Fruit fly (Drosophila melanogaster): ENCODE data around the gene lost.
A peak's percentile ranks its signal among the peaks of the same experiment; 100 is the strongest.

The lost gene

dm6 chr3R:4433441-4434077 is 30.7 kb downstream of the lost start, which contains the start of the genes eIF3a and CG1074 (continued):
- TF ChIP-seq foxo (GFP tag; optimal IDR thresholded peaks at IDR 0.05) (peak in 1 of 2 experiments; percentile 12), usp (GFP tag; optimal IDR thresholded peaks at IDR 0.05) (no peak)

DNA sequence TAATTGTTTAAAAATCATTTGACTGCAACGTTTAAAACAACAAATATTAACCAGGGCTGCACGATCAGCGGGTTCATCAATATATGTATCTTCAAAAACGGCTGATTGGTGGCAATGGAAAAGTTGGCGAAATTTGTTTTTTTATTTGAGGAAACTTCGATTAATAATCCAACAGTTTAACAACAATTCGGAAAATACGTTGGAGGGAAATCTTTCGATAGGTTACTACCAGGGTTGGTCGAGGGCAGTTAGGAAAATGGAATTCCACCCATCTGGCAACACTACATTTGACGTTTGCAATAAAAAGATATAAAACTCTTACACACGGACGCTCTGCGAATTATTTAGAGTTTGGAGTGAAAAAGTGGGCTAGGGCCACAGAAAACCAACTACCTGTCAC is 34.2 kb downstream of the lost start, which contains the start of the genes Lipt2 and CG14650:
Gene Lipt2, minus strand, starts transcription at position 217 of the 400 bp plus-strand sequence.
Gene CG14650, plus strand, starts transcription at position 275 of the 400 bp plus-strand sequence.
- TF ChIP-seq usp (GFP tag; optimal IDR thresholded peaks at IDR 0.05) (no peak), rgr (GFP tag; optimal IDR thresholded peaks at IDR 0.05) (peak; percentile 74), GATAd (GFP tag; optimal IDR thresholded peaks at IDR 0.05) (no peak), HLH106 (tag; optimal IDR thresholded peaks at IDR 0.05) (peak; percentile 68), jim (GFP tag; optimal IDR thresholded peaks at IDR 0.05) (no peak), dmrt93B (GFP tag; optimal IDR thresholded peaks at IDR 0.05) (no peak), ey (GFP tag; optimal IDR thresholded peaks at IDR 0.05) (peak; percentile 67), Mio (GFP tag; optimal IDR thresholded peaks at IDR 0.05) (no peak), foxo (GFP tag; optimal IDR thresholded peaks at IDR 0.05) (peak in 1 of 2 experiments; percentile 79), Hr83 (GFP tag; optimal IDR thresholded peaks at IDR 0.05; ENCODE audit: poor library complexity, severe bottlenecking) (peak; percentile 46), psq (GFP tag; optimal IDR thresholded peaks at IDR 0.05) (peak; percentile 38), sv (GFP tag; optimal IDR thresholded peaks at IDR 0.05) (peak; percentile 29), brk (GFP tag; optimal IDR thresholded peaks at IDR 0.05) (no peak), tai (GFP tag; optimal IDR thresholded peaks at IDR 0.05) (no peak), dsf (GFP tag; optimal IDR thresholded peaks at IDR 0.05; ENCODE audit: borderline replicate concordance) (no peak), Abd-B (GFP tag; optimal IDR thresholded peaks at IDR 0.05) (no peak), OdsH (GFP tag; optimal IDR thresholded peaks at IDR 0.05) (peak; percentile 60), CG32264 (GFP tag; optimal IDR thresholded peaks at IDR 0.05) (no peak), pan (optimal IDR thresholded peaks at IDR 0.05) (no peak), sage (GFP tag; optimal IDR thresholded peaks at IDR 0.05) (no peak), CrebA (GFP tag; optimal IDR thresholded peaks at IDR 0.05; ENCODE audit: borderline replicate concordance) (no peak), fru (GFP tag; optimal IDR thresholded peaks at IDR 0.05) (peak; percentile 64), Dif (GFP tag; optimal IDR thresholded peaks at IDR 0.05; ENCODE audit: partially characterized antibody) (no peak), Dfd (GFP tag; optimal IDR thresholded peaks at IDR 0.05) (no peak), Sp1 (GFP tag; optimal IDR thresholded peaks at IDR 0.05) (peak; percentile 64), CG9705 (GFP tag; optimal IDR thresholded peaks at IDR 0.05) (peak; percentile 29), woc (GFP tag; optimal IDR thresholded peaks at IDR 0.05) (no peak), Vsx2 (GFP tag; optimal IDR thresholded peaks at IDR 0.05; ENCODE audit: partially characterized antibody) (no peak), Hr78 (GFP tag; optimal IDR thresholded peaks at IDR 0.05) (no peak), br (GFP tag; optimal IDR thresholded peaks at IDR 0.05) (peak; percentile 65), Myc (optimal IDR thresholded peaks at IDR 0.05) (no peak), h (GFP tag; optimal IDR thresholded peaks at IDR 0.05) (peak; percentile 77), lola (GFP tag; optimal IDR thresholded peaks at IDR 0.05) (no peak), dl (GFP tag; optimal IDR thresholded peaks at IDR 0.05; ENCODE audit: insufficient read depth in 1 of 2, partially characterized antibody in 2 of 2) (no peak), N (GFP tag; optimal IDR thresholded peaks at IDR 0.05) (no peak), Rel (GFP tag; optimal IDR thresholded peaks at IDR 0.05) (no peak), Rel (tag; optimal IDR thresholded peaks at IDR 0.05) (no peak), Jra (GFP tag; optimal IDR thresholded peaks at IDR 0.05) (no peak), Hnf4 (GFP tag; optimal IDR thresholded peaks at IDR 0.05) (no peak)

dm6 chr3R:4437817-4438216 is 34.9 kb downstream of the lost start:
- TF ChIP-seq sv (GFP tag; optimal IDR thresholded peaks at IDR 0.05) (no peak), lola (GFP tag; optimal IDR thresholded peaks at IDR 0.05) (no peak), OdsH (GFP tag; optimal IDR thresholded peaks at IDR 0.05) (no peak), usp (GFP tag; optimal IDR thresholded peaks at IDR 0.05) (no peak)
